Fruit fly (Drosophila melanogaster): ENCODE data around the gene CG6216.

The CG6216 gene

dm6 chr3L:11150735-11151287 lies at the start of gene CG6216:
Gene CG6216, minus strand, starts transcription at chr3L:11150785.
- peak; percentile 6 for TF ChIP-seq achi (GFP tag; optimal IDR thresholded peaks at IDR 0.05)
- TF ChIP-seq vri (GFP tag; optimal IDR thresholded peaks at IDR 0.05) = no peak
- no peak for TF ChIP-seq spab (GFP tag; optimal IDR thresholded peaks at IDR 0.05)
- no peak for TF ChIP-seq net (GFP tag; optimal IDR thresholded peaks at IDR 0.05)
- no peak for TF ChIP-seq CG3032 (tag; optimal IDR thresholded peaks at IDR 0.05)
- TF ChIP-seq fd59A (GFP tag; optimal IDR thresholded peaks at IDR 0.05) = no peak
- no peak for TF ChIP-seq CG16779 (tag; optimal IDR thresholded peaks at IDR 0.05)
- TF ChIP-seq CG4318 (GFP tag; optimal IDR thresholded peaks at IDR 0.05) = no peak
- no peak for TF ChIP-seq CG8632 (GFP tag; optimal IDR thresholded peaks at IDR 0.05)
- no peak for TF ChIP-seq Lpt (GFP tag; optimal IDR thresholded peaks at IDR 0.05)
- TF ChIP-seq fkh (GFP tag; optimal IDR thresholded peaks at IDR 0.05) = peak; percentile 27
- TF ChIP-seq esn (GFP tag; optimal IDR thresholded peaks at IDR 0.05) = no peak
- peak; percentile 1 for TF ChIP-seq Met (GFP tag; optimal IDR thresholded peaks at IDR 0.05)
- TF ChIP-seq OdsH (GFP tag; optimal IDR thresholded peaks at IDR 0.05) = no peak
- no peak for TF ChIP-seq CG8119 (GFP tag; IDR thresholded peaks at IDR 0.05)
- no peak for TF ChIP-seq dsx (GFP tag; optimal IDR thresholded peaks at IDR 0.05; ENCODE audit: poor library complexity, severe bottlenecking)
- TF ChIP-seq acj6 (GFP tag; optimal IDR thresholded peaks at IDR 0.05) = no peak
- TF ChIP-seq Sox14 (GFP tag; optimal IDR thresholded peaks at IDR 0.05) = no peak
- no peak for TF ChIP-seq ss (GFP tag; optimal IDR thresholded peaks at IDR 0.05)
- TF ChIP-seq pdm3 (GFP tag; optimal IDR thresholded peaks at IDR 0.05) = no peak
- TF ChIP-seq CG9139 (GFP tag; optimal IDR thresholded peaks at IDR 0.05) = no peak
- no peak for TF ChIP-seq CG11902 (GFP tag; optimal IDR thresholded peaks at IDR 0.05)
- TF ChIP-seq topi (GFP tag; optimal IDR thresholded peaks at IDR 0.05) = no peak
- TF ChIP-seq lz (GFP tag; optimal IDR thresholded peaks at IDR 0.05) = no peak
- TF ChIP-seq CG6276 (GFP tag; optimal IDR thresholded peaks at IDR 0.05) = peak; percentile 29
- no peak for TF ChIP-seq eg (GFP tag; IDR thresholded peaks at IDR 0.05)
- TF ChIP-seq CG11294 (GFP tag; IDR thresholded peaks at IDR 0.05) = no peak
- peak; percentile 54 for TF ChIP-seq svp (GFP tag)
- TF ChIP-seq Eip78C (GFP tag) = peak; percentile 40
- TF ChIP-seq CG10631 (GFP tag; optimal IDR thresholded peaks at IDR 0.05) = no peak
- peak; percentile 99 for TF ChIP-seq Blimp-1 (GFP tag; optimal IDR thresholded peaks at IDR 0.05)
- TF ChIP-seq Eip75B (GFP tag; optimal IDR thresholded peaks at IDR 0.05) = peak; percentile 36
- no peak for TF ChIP-seq salr (GFP tag; optimal IDR thresholded peaks at IDR 0.05)
- no peak for TF ChIP-seq Ets96B (tag; optimal IDR thresholded peaks at IDR 0.05)
- no peak for TF ChIP-seq Hr38 (GFP tag; optimal IDR thresholded peaks at IDR 0.05)
- no peak for TF ChIP-seq Eip93F (GFP tag; optimal IDR thresholded peaks at IDR 0.05)
- no peak for TF ChIP-seq fd85E (GFP tag; optimal IDR thresholded peaks at IDR 0.05)

dm6 chr3L:11199320-11199719 lies 48.7 kb upstream of the CG6216 start, which contains the start of gene CG7607:
Gene CG7607, plus strand, starts transcription at chr3L:11199620.
- TF ChIP-seq dsx (GFP tag; optimal IDR thresholded peaks at IDR 0.05; ENCODE audit: poor library complexity, severe bottlenecking) (peak; percentile 35), pdm3 (GFP tag; optimal IDR thresholded peaks at IDR 0.05) (no peak)

- TF ChIP-seq CG8119 (GFP tag; IDR thresholded peaks at IDR 0.05) (no peak), cyc (GFP tag; optimal IDR thresholded peaks at IDR 0.05) (no peak), Hr38 (GFP tag; optimal IDR thresholded peaks at IDR 0.05) (no peak), CG16779 (tag; optimal IDR thresholded peaks at IDR 0.05) (no peak), dac (GFP tag; optimal IDR thresholded peaks at IDR 0.05) (no peak), svp (GFP tag) (peak; percentile 52), Met (GFP tag; optimal IDR thresholded peaks at IDR 0.05) (no peak), vri (GFP tag; optimal IDR thresholded peaks at IDR 0.05) (no peak), Sox14 (GFP tag; optimal IDR thresholded peaks at IDR 0.05) (no peak)
Observed at dm6 chr3L:11198375-11198774, 47.8 kb upstream of the CG6216 start.

Data from whole organism, prepupa.